Worm (Caenorhabditis elegans) whole organism, late embryonic: ENCODE data around the gene anp-1.

ENCODE experiments used
- ceh-19 ChIP-seq: fragments of 200-800 bp; sonication (Bioruptor generic); optimal IDR thresholded peaks from 2 replicates; lab custom pipeline; 2018; ENCODE audit warnings: mild to moderate bottlenecking, missing genetic modification characterization, missing compliant biosample characterization
- ets-4 ChIP-seq: sonication (generic microtip); optimal IDR thresholded peaks from 2 replicates; lab custom pipeline; 2016; ENCODE audit warnings: missing genetic modification characterization, missing compliant biosample characterization
- fkh-6 ChIP-seq: sonication (generic microtip); optimal IDR thresholded peaks from 2 replicates; lab custom pipeline; 2016; ENCODE audit warnings: missing genetic modification characterization, missing compliant biosample characterization
- hlh-6 ChIP-seq: sonication (generic microtip); optimal IDR thresholded peaks from 2 replicates; lab custom pipeline; 2016; ENCODE audit warnings: missing genotype, missing genetic modification characterization, missing compliant biosample characterization
- lim-6 ChIP-seq: sonication (generic microtip); optimal IDR thresholded peaks from 2 replicates; lab custom pipeline; 2016; ENCODE audit warnings: missing genetic modification characterization, missing compliant biosample characterization
- nhr-11 ChIP-seq: fragments of 150-350 bp; optimal IDR thresholded peaks from 2 replicates; lab custom pipeline; 2014; ENCODE audit warnings: missing biosample characterization, missing genetic modification characterization
- pag-3 ChIP-seq: sonication (generic microtip); optimal IDR thresholded peaks from 2 replicates; lab custom pipeline; 2016; ENCODE audit warnings: missing compliant biosample characterization, missing genetic modification characterization, borderline replicate concordance
- sox-4 ChIP-seq: sonication (generic microtip); optimal IDR thresholded peaks from 2 replicates; lab custom pipeline; 2017; ENCODE audit warnings: mild to moderate bottlenecking, missing genetic modification characterization, inconsistent platforms, missing compliant biosample characterization
- tbx-2 ChIP-seq: sonication (generic microtip); optimal IDR thresholded peaks from 2 replicates; lab custom pipeline; 2016; ENCODE audit warnings: missing genetic modification characterization, missing compliant biosample characterization

DNA sequence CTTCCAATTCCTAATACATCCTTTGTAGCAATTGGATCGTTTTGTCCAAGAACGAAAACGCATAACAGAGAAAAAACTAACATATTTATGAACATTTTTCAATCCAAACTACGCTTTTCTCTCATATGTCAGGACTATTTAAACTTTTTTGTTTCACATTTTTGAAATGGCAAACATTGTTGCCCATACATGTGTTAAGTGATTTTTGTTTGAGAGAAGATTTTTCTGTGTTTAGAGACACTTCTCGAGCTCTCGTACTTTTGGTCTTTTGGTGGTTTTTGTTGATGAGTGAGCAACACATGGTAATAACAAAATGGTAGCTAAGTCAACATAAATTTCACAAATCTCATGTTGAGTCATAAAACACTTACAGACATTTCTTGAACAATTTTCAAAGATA, 45.8 kb downstream of the anp-1 start, which contains the start of gene ttr-28:
- TF ChIP-seq nhr-11 (tag; lab: Kevin White, UChicago) = no peak
- no peak for TF ChIP-seq ets-4
- TF ChIP-seq lim-6 (tag; lab: Kevin White, UChicago) = no peak
- no peak for TF ChIP-seq tbx-2
- no peak for TF ChIP-seq pag-3 (tag; lab: Kevin White, UChicago)
- no peak for TF ChIP-seq fkh-6
- TF ChIP-seq sox-4 (tag; lab: Kevin White, UChicago) = no peak
- no peak for TF ChIP-seq hlh-6
- no peak for TF ChIP-seq ceh-19
